Worm (Caenorhabditis elegans) whole organism, L2 larva: ENCODE results near the gene unc-78.

ENCODE experiments used
- C34F6.9 ChIP-seq: fragments of 150-350 bp; optimal IDR thresholded peaks from 2 replicates; lab custom pipeline; 2014; ENCODE audit warnings: missing biosample characterization, missing genetic modification characterization
- F13H6.1 ChIP-seq: sonication (generic microtip); optimal IDR thresholded peaks from 2 replicates; lab custom pipeline; 2016; ENCODE audit warnings: missing genetic modification characterization, missing compliant biosample characterization
- R02D3.7 ChIP-seq: fragments of 150-350 bp; optimal IDR thresholded peaks from 2 replicates; lab custom pipeline; 2014; ENCODE audit warnings: missing biosample characterization, missing genetic modification characterization
- ZK546.5 ChIP-seq: sonication (generic microtip); optimal IDR thresholded peaks from 2 replicates; lab custom pipeline; 2017; ENCODE audit warnings: missing biosample characterization, missing genetic modification characterization
- aly-2 ChIP-seq: fragments of 150-350 bp; optimal IDR thresholded peaks from 2 replicates; lab custom pipeline; 2014; ENCODE audit warnings: missing biosample characterization, missing genetic modification characterization
- ama-1 ChIP-seq: fragments of 150-350 bp; optimal IDR thresholded peaks from 2 replicates; lab custom pipeline; 2018; ENCODE audit warnings: inconsistent platforms
- blmp-1 ChIP-seq: sonication (generic microtip); optimal IDR thresholded peaks from 2 replicates; lab custom pipeline; 2017; ENCODE audit warnings: missing genetic modification characterization, mild to moderate bottlenecking, missing compliant biosample characterization, antibody characterized with exemption, moderate library complexity; ENCODE audit not compliant: insufficient read depth
- ceh-16 ChIP-seq: fragments of 150-350 bp; optimal IDR thresholded peaks from 2 replicates; lab custom pipeline; 2014; ENCODE audit warnings: missing biosample characterization, missing genetic modification characterization
- ceh-82 ChIP-seq: fragments of 150-350 bp; optimal IDR thresholded peaks from 2 replicates; lab custom pipeline; 2014; ENCODE audit warnings: missing biosample characterization, missing genetic modification characterization
- dmd-4 ChIP-seq: sonication (generic microtip); optimal IDR thresholded peaks from 2 replicates; lab custom pipeline; 2017; ENCODE audit warnings: missing biosample characterization, missing genetic modification characterization
- egl-27 ChIP-seq: sonication (generic microtip); optimal IDR thresholded peaks from 3 replicates; lab custom pipeline; 2017; ENCODE audit warnings: missing biosample characterization, missing genetic modification reagents, missing genetic modification characterization
- elt-1 ChIP-seq: fragments of 150-350 bp; optimal IDR thresholded peaks from 2 replicates; lab custom pipeline; 2014; ENCODE audit warnings: missing biosample characterization, missing genetic modification characterization
- elt-3 ChIP-seq: sonication (generic microtip); optimal IDR thresholded peaks from 2 replicates; lab custom pipeline; 2017; ENCODE audit warnings: missing biosample characterization, missing genetic modification characterization
- fos-1 ChIP-seq: fragments of 150-350 bp; optimal IDR thresholded peaks from 2 replicates; lab custom pipeline; 2014; ENCODE audit warnings: missing biosample characterization, missing genetic modification characterization
- gmeb-1 ChIP-seq: fragments of 150-350 bp; optimal IDR thresholded peaks from 2 replicates; lab custom pipeline; 2014; ENCODE audit warnings: missing biosample characterization, missing genetic modification characterization
- lin-13 ChIP-seq: fragments of 150-350 bp; optimal IDR thresholded peaks from 2 replicates; lab custom pipeline; 2014; ENCODE audit warnings: missing biosample characterization, missing genetic modification reagents, missing genetic modification characterization
- lin-39 ChIP-seq: fragments of 150-350 bp; optimal IDR thresholded peaks from 2 replicates; lab custom pipeline; 2014; ENCODE audit warnings: missing biosample characterization, missing genetic modification reagents, missing genetic modification characterization
- lsy-2 ChIP-seq, 2 experiments: fragments of 150-350 bp in 1 of 2; sonication (generic microtip) in 1 of 2; optimal IDR thresholded peaks; 2 replicates each; lab custom pipeline; 2014 to 2017; ENCODE audit warnings: missing biosample characterization in 2 of 2, missing genetic modification characterization in 2 of 2
- mab-5 ChIP-seq: fragments of 150-350 bp; optimal IDR thresholded peaks from 2 replicates; lab custom pipeline; 2014; ENCODE audit warnings: missing biosample characterization, missing genetic modification characterization
- nhr-10 ChIP-seq: sonication (generic microtip); optimal IDR thresholded peaks from 2 replicates; lab custom pipeline; 2017; ENCODE audit warnings: missing biosample characterization, missing genetic modification characterization
- nhr-11 ChIP-seq: fragments of 150-350 bp; optimal IDR thresholded peaks from 2 replicates; lab custom pipeline; 2014; ENCODE audit warnings: missing biosample characterization, missing genetic modification characterization
- nhr-12 ChIP-seq: fragments of 150-350 bp; optimal IDR thresholded peaks from 2 replicates; lab custom pipeline; 2014; ENCODE audit warnings: missing biosample characterization, missing genetic modification characterization
- nhr-21 ChIP-seq: fragments of 150-350 bp; optimal IDR thresholded peaks from 2 replicates; lab custom pipeline; 2014; ENCODE audit warnings: missing biosample characterization, missing genetic modification characterization
- nhr-23 ChIP-seq: fragments of 150-350 bp; optimal IDR thresholded peaks from 2 replicates; lab custom pipeline; 2014; ENCODE audit warnings: missing biosample characterization, missing genetic modification reagents, missing genetic modification characterization
- nhr-237 ChIP-seq: fragments of 150-350 bp; optimal IDR thresholded peaks from 2 replicates; lab custom pipeline; 2014; ENCODE audit warnings: missing biosample characterization, missing genetic modification characterization
- nhr-25 ChIP-seq: fragments of 150-350 bp; sonication (generic microtip); optimal IDR thresholded peaks from 3 replicates; lab custom pipeline; 2014; ENCODE audit warnings: missing biosample characterization, missing genetic modification characterization
- nhr-6 ChIP-seq: fragments of 150-350 bp; optimal IDR thresholded peaks from 2 replicates; lab custom pipeline; 2014; ENCODE audit warnings: missing biosample characterization, missing genetic modification characterization
- peb-1 ChIP-seq: fragments of 150-350 bp; optimal IDR thresholded peaks from 2 replicates; lab custom pipeline; 2014; ENCODE audit warnings: missing biosample characterization, missing genetic modification characterization
- sem-4 ChIP-seq: fragments of 150-350 bp; optimal IDR thresholded peaks from 2 replicates; lab custom pipeline; 2014; ENCODE audit warnings: missing biosample characterization, missing genetic modification reagents, missing genetic modification characterization
- sma-3 ChIP-seq: sonication (generic microtip); optimal IDR thresholded peaks from 2 replicates; lab custom pipeline; 2016; ENCODE audit warnings: missing genetic modification reagents, missing genetic modification characterization, missing compliant biosample characterization
- sma-9 ChIP-seq, 2 experiments: fragments of 150-350 bp in 1 of 2; sonication (generic microtip) in 1 of 2; optimal IDR thresholded peaks; 2 replicates each; lab custom pipeline; 2014 to 2016; ENCODE audit warnings: missing genetic modification characterization in 2 of 2, mild to moderate bottlenecking in 1 of 2, missing biosample characterization in 1 of 2, missing compliant biosample characterization in 1 of 2, missing genetic modification reagents in 1 of 2, moderate library complexity in 1 of 2
- unc-39 ChIP-seq: fragments of 150-350 bp; optimal IDR thresholded peaks from 2 replicates; lab custom pipeline; 2014; ENCODE audit warnings: missing biosample characterization, missing genetic modification characterization
- unc-55 ChIP-seq: fragments of 150-350 bp; sonication (generic microtip); optimal IDR thresholded peaks from 3 replicates; lab custom pipeline; 2014; ENCODE audit warnings: missing biosample characterization, missing genetic modification reagents, missing genetic modification characterization
- unc-62 ChIP-seq: fragments of 150-350 bp; optimal IDR thresholded peaks from 2 replicates; lab custom pipeline; 2014; ENCODE audit warnings: missing biosample characterization, missing genetic modification reagents, missing genetic modification characterization
- zag-1 ChIP-seq: fragments of 150-350 bp; optimal IDR thresholded peaks from 2 replicates; lab custom pipeline; 2014; ENCODE audit warnings: missing biosample characterization, missing genetic modification characterization
- ztf-11 ChIP-seq: sonication (generic microtip); optimal IDR thresholded peaks from 2 replicates; lab custom pipeline; 2017; ENCODE audit warnings: missing biosample characterization, missing genetic modification characterization

unc-78 gene

ce11 chrX:3408717-3409303 lies 2.6 kb downstream of the unc-78 start:
- TF ChIP-seq dmd-4 (no peak), sma-3 (GFP tag; lab: Kevin White, UChicago) (no peak), lsy-2 (tag; optimal IDR thresholded peaks at IDR 0.05; lab: Kevin White, UChicago) (no peak), nhr-25 (tag; lab: Kevin White, UChicago) (no peak), mab-5 (tag; lab: Kevin White, UChicago) (no peak), lin-39 (tag; lab: Kevin White, UChicago) (no peak), gmeb-1 (tag; lab: Kevin White, UChicago) (no peak), ceh-82 (tag; lab: Kevin White, UChicago) (no peak), sma-9 (GFP tag; optimal IDR thresholded peaks at IDR 0.05; lab: Kevin White, UChicago) (no peak), sma-9 (tag; optimal IDR thresholded peaks at IDR 0.05; lab: Kevin White, UChicago) (no peak), ceh-16 (no peak), elt-3 (tag; lab: Kevin White, UChicago) (no peak), nhr-6 (tag; lab: Kevin White, UChicago) (no peak)

ce11 chrX:3403195-3403594 lies 8.2 kb downstream of the unc-78 start, which contains the start of gene vit-5:
Gene vit-5, plus strand, starts transcription at chrX:3403471.
- TF ChIP-seq blmp-1 (tag; lab: Kevin White, UChicago): no peak
- TF ChIP-seq sem-4: no peak
- TF ChIP-seq unc-55 (GFP tag; lab: Kevin White, UChicago): no peak
- no peak for TF ChIP-seq R02D3.7 (tag; lab: Kevin White, UChicago)
- TF ChIP-seq zag-1: no peak
- TF ChIP-seq unc-39 (tag; lab: Kevin White, UChicago): no peak
- TF ChIP-seq nhr-10 (tag; lab: Kevin White, UChicago): no peak
- TF ChIP-seq nhr-21 (tag; lab: Kevin White, UChicago): no peak
- no peak for TF ChIP-seq nhr-6 (tag; lab: Kevin White, UChicago)
- no peak for TF ChIP-seq elt-3 (tag; lab: Kevin White, UChicago)
- TF ChIP-seq ama-1 (lab: Kevin White, UChicago): no peak
- no peak for TF ChIP-seq ceh-82 (tag; lab: Kevin White, UChicago)
- no peak for TF ChIP-seq C34F6.9 (tag; lab: Kevin White, UChicago)
- TF ChIP-seq unc-62: no peak
- TF ChIP-seq F13H6.1 (tag; lab: Kevin White, UChicago): no peak
- no peak for TF ChIP-seq egl-27 (tag; lab: Kevin White, UChicago)

ce11 chrX:3401701-3402100 lies 9.7 kb downstream of the unc-78 start, which contains the start of gene C04F6.9:
Gene C04F6.9, plus strand, starts transcription at chrX:3402001.
- TF ChIP-seq sma-9 (GFP tag; optimal IDR thresholded peaks at IDR 0.05; lab: Kevin White, UChicago): no peak
- no peak for TF ChIP-seq sma-9 (tag; optimal IDR thresholded peaks at IDR 0.05; lab: Kevin White, UChicago)
- TF ChIP-seq nhr-237 (tag; lab: Kevin White, UChicago): no peak
- no peak for TF ChIP-seq ZK546.5 (tag; lab: Kevin White, UChicago)
- no peak for TF ChIP-seq nhr-6 (tag; lab: Kevin White, UChicago)
- no peak for TF ChIP-seq peb-1 (tag; lab: Kevin White, UChicago)
- TF ChIP-seq dmd-4: no peak
- no peak for TF ChIP-seq nhr-12 (tag; lab: Kevin White, UChicago)

- TF ChIP-seq unc-62: no peak
- no peak for TF ChIP-seq lin-13
- TF ChIP-seq sma-3 (GFP tag; lab: Kevin White, UChicago): no peak
- TF ChIP-seq aly-2: no peak
- TF ChIP-seq unc-39 (tag; lab: Kevin White, UChicago): no peak
- no peak for TF ChIP-seq mab-5 (tag; lab: Kevin White, UChicago)
- TF ChIP-seq ztf-11 (tag; lab: Kevin White, UChicago): no peak
- TF ChIP-seq lin-39 (tag; lab: Kevin White, UChicago): no peak
- no peak for TF ChIP-seq gmeb-1 (tag; lab: Kevin White, UChicago)
- no peak for TF ChIP-seq nhr-25 (tag; lab: Kevin White, UChicago)
- no peak for TF ChIP-seq nhr-21 (tag; lab: Kevin White, UChicago)
- TF ChIP-seq peb-1 (tag; lab: Kevin White, UChicago): no peak
These were observed 11.0 kb downstream of the unc-78 start for ce11 chrX:3400387-3400786.

- TF ChIP-seq lin-13 (no peak), sem-4 (no peak), egl-27 (tag; lab: Kevin White, UChicago) (no peak), lin-39 (tag; lab: Kevin White, UChicago) (no peak), ZK546.5 (tag; lab: Kevin White, UChicago) (no peak), elt-1 (tag; lab: Kevin White, UChicago) (no peak), unc-62 (no peak), ceh-16 (no peak), nhr-11 (tag; lab: Kevin White, UChicago) (no peak), ceh-82 (tag; lab: Kevin White, UChicago) (no peak), zag-1 (no peak), fos-1 (tag; lab: Kevin White, UChicago) (no peak), nhr-23 (tag; lab: Kevin White, UChicago) (no peak), sma-9 (GFP tag; optimal IDR thresholded peaks at IDR 0.05; lab: Kevin White, UChicago) (no peak), sma-9 (tag; optimal IDR thresholded peaks at IDR 0.05; lab: Kevin White, UChicago) (no peak)
- TF ChIP-seq, all 48 proteins: peak for 0
These were observed 11.5 kb downstream of the unc-78 start, which contains the start of gene cht-1 for ce11 chrX:3399917-3400316. Gene cht-1, minus strand, starts transcription at chrX:3400017.
